Worm (Caenorhabditis elegans): ENCODE results near the gene ech-5.

The ech-5 gene

DNA sequence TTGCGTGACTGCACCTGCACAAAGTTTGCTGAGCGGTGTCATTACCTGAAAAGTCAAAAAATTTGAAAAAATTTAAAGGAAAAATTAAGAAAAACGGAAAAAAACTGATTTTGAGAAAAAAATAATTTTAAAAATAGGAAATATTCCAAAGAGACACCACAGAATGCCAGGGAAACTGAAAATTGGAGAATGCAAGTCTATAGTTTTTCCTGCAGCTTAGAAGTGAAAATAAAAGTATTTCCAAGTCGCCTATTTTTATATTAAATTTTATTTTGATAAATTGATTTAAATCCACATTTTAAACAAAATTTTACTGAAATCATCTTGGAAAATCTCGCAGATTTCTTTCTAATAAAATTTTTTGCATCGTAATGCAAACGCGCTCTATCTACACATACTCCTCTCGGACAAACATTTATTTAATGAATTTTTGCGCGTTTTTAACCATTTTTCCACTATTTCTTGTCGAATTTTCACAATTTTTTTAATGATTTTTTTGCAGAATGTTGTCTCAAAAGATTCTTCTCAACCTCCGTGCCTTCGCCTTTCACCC, at the start of gene ech-5, which contains the start of gene F56B3.11:
Gene ech-5, plus strand, starts transcription at position 503 of the 553 bp plus-strand sequence.
Gene F56B3.11, minus strand, starts transcription at position 51 of the 553 bp plus-strand sequence.
- TF ChIP-seq pha-4 (tag; optimal IDR thresholded peaks at IDR 0.05) (peak; percentile 74), nhr-23 (tag; optimal IDR thresholded peaks at IDR 0.05) (peak; percentile 73), ceh-82 (tag; optimal IDR thresholded peaks at IDR 0.05) (no peak), lin-15B (tag; optimal IDR thresholded peaks at IDR 0.05) (peak; percentile 92), nhr-11 (tag; optimal IDR thresholded peaks at IDR 0.05) (no peak), ceh-16 (tag; optimal IDR thresholded peaks at IDR 0.05) (no peak), hmg-11 (tag; optimal IDR thresholded peaks at IDR 0.05) (peak; percentile 75), pqm-1 (tag; optimal IDR thresholded peaks at IDR 0.05) (peak; percentile 20), nhr-43 (tag; optimal IDR thresholded peaks at IDR 0.05; ENCODE audit: poor library complexity, severe bottlenecking) (no peak), sea-2 (GFP tag; optimal IDR thresholded peaks at IDR 0.05) (no peak), fkh-10 (GFP tag; optimal IDR thresholded peaks at IDR 0.05) (no peak), fkh-2 (tag; optimal IDR thresholded peaks at IDR 0.05) (no peak), nhr-67 (tag; optimal IDR thresholded peaks at IDR 0.05) (no peak), elt-3 (tag; optimal IDR thresholded peaks at IDR 0.05) (no peak), ama-1 (optimal IDR thresholded peaks at IDR 0.05) (no peak), fos-1 (tag; optimal IDR thresholded peaks at IDR 0.05) (no peak), nfya-1 (tag; optimal IDR thresholded peaks at IDR 0.05; ENCODE audit: insufficient read depth) (peak; percentile 28), nhr-77 (tag; optimal IDR thresholded peaks at IDR 0.05) (no peak), unc-39 (tag; optimal IDR thresholded peaks at IDR 0.05) (no peak), R02D3.7 (tag; optimal IDR thresholded peaks at IDR 0.05) (no peak), jun-1 (tag; optimal IDR thresholded peaks at IDR 0.05) (no peak), snpc-4 (tag; optimal IDR thresholded peaks at IDR 0.05) (peak; percentile 2), egl-5 (tag; optimal IDR thresholded peaks at IDR 0.05) (no peak), unc-62 (GFP tag; optimal IDR thresholded peaks at IDR 0.05) (no peak), nhr-76 (tag; optimal IDR thresholded peaks at IDR 0.05) (no peak), daf-12 (tag; optimal IDR thresholded peaks at IDR 0.05) (no peak), ceh-28 (tag; optimal IDR thresholded peaks at IDR 0.05) (no peak), ZK546.5 (tag; optimal IDR thresholded peaks at IDR 0.05) (no peak), mml-1 (tag; optimal IDR thresholded peaks at IDR 0.05) (no peak), ztf-11 (tag; optimal IDR thresholded peaks at IDR 0.05) (no peak), lin-39 (tag; optimal IDR thresholded peaks at IDR 0.05) (no peak), egl-27 (tag; optimal IDR thresholded peaks at IDR 0.05) (no peak), ztf-4 (tag; optimal IDR thresholded peaks at IDR 0.05) (no peak), lsy-12 (tag; optimal IDR thresholded peaks at IDR 0.05) (peak; percentile 75), zag-1 (tag; optimal IDR thresholded peaks at IDR 0.05) (no peak), mdl-1 (tag; optimal IDR thresholded peaks at IDR 0.05) (no peak), nhr-237 (tag; optimal IDR thresholded peaks at IDR 0.05) (no peak), elt-2 (tag; optimal IDR thresholded peaks at IDR 0.05) (peak; percentile 41), skn-1 (tag; optimal IDR thresholded peaks at IDR 0.05) (peak; percentile 61), nhr-25 (tag; optimal IDR thresholded peaks at IDR 0.05) (no peak), tbx-2 (tag; optimal IDR thresholded peaks at IDR 0.05) (no peak), elt-1 (tag; optimal IDR thresholded peaks at IDR 0.05) (peak; percentile 81), aly-2 (tag; optimal IDR thresholded peaks at IDR 0.05) (no peak), ceh-9 (tag; optimal IDR thresholded peaks at IDR 0.05) (no peak), nhr-28 (tag; optimal IDR thresholded peaks at IDR 0.05) (no peak), nhr-12 (tag; optimal IDR thresholded peaks at IDR 0.05) (no peak), eor-1 (tag; optimal IDR thresholded peaks at IDR 0.05) (peak in 1 of 2 experiments; percentile 10)

Measured in whole organism, L3 larva.